Worm (Caenorhabditis elegans) whole organism, mixed stage, embryonic: ENCODE results near the gene lsm-5.

Experiments used
- bed-3 ChIP-seq: fragments of 200-800 bp; sonication (Bioruptor generic); optimal IDR thresholded peaks from 3 replicates; lab custom pipeline; 2018; ENCODE audit warnings: mild to moderate bottlenecking, missing genetic modification characterization, moderate library complexity, missing compliant biosample characterization
- ceh-43 ChIP-seq: fragments of 200-800 bp; sonication (Bioruptor generic); optimal IDR thresholded peaks from 2 replicates; lab custom pipeline; 2018; ENCODE audit warnings: mild to moderate bottlenecking, missing genetic modification characterization, moderate library complexity, missing compliant biosample characterization
- drap-1 ChIP-seq: fragments of 200-800 bp; sonication (Bioruptor generic); optimal IDR thresholded peaks from 3 replicates; lab custom pipeline; 2018; ENCODE audit warnings: mild to moderate bottlenecking, missing genetic modification characterization, missing compliant biosample characterization
- elt-1 ChIP-seq: sonication (generic microtip); optimal IDR thresholded peaks from 2 replicates; lab custom pipeline; 2017; ENCODE audit warnings: missing genetic modification characterization, mild to moderate bottlenecking, missing compliant biosample characterization, antibody characterized with exemption, moderate library complexity, borderline replicate concordance; ENCODE audit not compliant: insufficient read depth
- nhr-237 ChIP-seq: fragments of 150-350 bp; optimal IDR thresholded peaks from 2 replicates; lab custom pipeline; 2014; ENCODE audit warnings: missing biosample characterization, missing genetic modification characterization
- nhr-28 ChIP-seq: fragments of 150-350 bp; optimal IDR thresholded peaks from 2 replicates; lab custom pipeline; 2014; ENCODE audit warnings: missing biosample characterization, missing genetic modification characterization
- snpc-4 ChIP-seq: fragments of 150-350 bp; optimal IDR thresholded peaks from 2 replicates; lab custom pipeline; 2014; ENCODE audit warnings: missing biosample characterization, missing genetic modification characterization
- sptf-1 ChIP-seq: sonication (generic microtip); optimal IDR thresholded peaks from 2 replicates; lab custom pipeline; 2017; ENCODE audit warnings: mild to moderate bottlenecking, missing genetic modification characterization, moderate library complexity, missing compliant biosample characterization
- unc-62 ChIP-seq: fragments of 150-350 bp; optimal IDR thresholded peaks from 2 replicates; lab custom pipeline; 2014; ENCODE audit warnings: missing biosample characterization, missing genetic modification reagents, missing genetic modification characterization
- ztf-11 ChIP-seq: fragments of 150-350 bp; optimal IDR thresholded peaks from 2 replicates; lab custom pipeline; 2014; ENCODE audit warnings: missing biosample characterization, missing genetic modification characterization

- TF ChIP-seq drap-1 (GFP tag; lab: Kevin White, UChicago) (no peak), ztf-11 (no peak), snpc-4 (tag; lab: Kevin White, UChicago) (no peak), bed-3 (GFP tag; lab: Kevin White, UChicago) (no peak), nhr-237 (tag; lab: Kevin White, UChicago) (no peak), unc-62 (GFP tag; lab: Kevin White, UChicago) (no peak), sptf-1 (tag; lab: Kevin White, UChicago) (no peak), ceh-43 (GFP tag; lab: Kevin White, UChicago) (no peak), elt-1 (tag; lab: Kevin White, UChicago) (no peak), nhr-28 (tag; lab: Kevin White, UChicago) (no peak)
Observed at ce11 chrV:15612886-15613285, 42.7 kb downstream of the lsm-5 start, which contains the start of gene str-263.
